Fruit fly (Drosophila melanogaster) whole organism, embryonic: ENCODE results near the gene CG34417.

Experiments
- CG11085 ChIP-seq: fragments of 200-800 bp; sonication (Bioruptor generic); IDR thresholded peaks from 2 replicates; pipeline ENCODE4 v1.3.6; 2022; ENCODE audit warnings: missing biosample characterization, missing genetic modification characterization
- CG2712 ChIP-seq: fragments of 200-800 bp; optimal IDR thresholded peaks from 3 replicates; lab custom pipeline; 2019; ENCODE audit warnings: missing biosample characterization, mild to moderate bottlenecking, missing genetic modification characterization, moderate library complexity
- Max ChIP-seq: fragments of 200-800 bp; sonication (Bioruptor generic); optimal IDR thresholded peaks from 2 replicates; lab custom pipeline; 2016; ENCODE audit warnings: missing biosample characterization, mild to moderate bottlenecking, missing genetic modification characterization
- tin ChIP-seq: fragments of 200-800 bp; sonication (Bioruptor generic); optimal IDR thresholded peaks from 3 replicates; lab custom pipeline; 2016; ENCODE audit warnings: missing biosample characterization, missing genetic modification characterization

DNA sequence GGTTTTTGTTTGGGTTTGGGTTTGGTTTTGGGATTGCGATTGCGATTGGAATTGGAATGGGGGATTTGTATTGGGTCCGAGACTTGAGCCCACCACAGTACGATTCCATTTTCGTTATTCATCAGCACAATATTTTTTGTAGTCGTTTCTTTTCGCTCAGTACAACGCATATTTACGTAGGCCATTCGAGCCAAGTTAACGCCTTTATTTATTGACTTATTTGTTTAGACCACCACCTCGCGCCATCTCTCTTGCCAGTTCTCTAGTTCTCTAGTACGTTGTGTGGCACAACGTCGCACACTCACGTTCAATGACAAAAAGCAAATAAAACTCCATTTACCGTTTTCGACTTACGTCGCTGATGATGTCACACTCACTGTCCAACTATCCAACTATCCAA lies 64.1 kb downstream of the CG34417 start:
- no peak for TF ChIP-seq Max
- no peak for TF ChIP-seq CG11085 (GFP tag; lab: Robert Waterston, UW)
- no peak for TF ChIP-seq CG2712 (tag; lab: Kevin White, UChicago)
- TF ChIP-seq tin = no peak
